Worm (Caenorhabditis elegans) whole organism, L4 larva: ENCODE measurements around the gene vha-7.

ENCODE experiments used
- F10B5.3 ChIP-seq: sonication (generic microtip); optimal IDR thresholded peaks from 2 replicates; lab custom pipeline; 2016; ENCODE audit warnings: mild to moderate bottlenecking, missing genetic modification characterization, missing compliant biosample characterization
- F37D6.2 ChIP-seq: sonication (generic microtip); optimal IDR thresholded peaks from 2 replicates; lab custom pipeline; 2016; ENCODE audit warnings: mild to moderate bottlenecking, missing genetic modification characterization, missing compliant biosample characterization
- T20F7.1 ChIP-seq: fragments of 200-800 bp; sonication (Bioruptor generic); optimal IDR thresholded peaks from 2 replicates; lab custom pipeline; 2018; ENCODE audit warnings: mild to moderate bottlenecking, missing genetic modification characterization, missing compliant biosample characterization
- Y75B8A.6 ChIP-seq: fragments of 200-800 bp; sonication (Bioruptor generic); IDR thresholded peaks from 2 replicates; pipeline ENCODE4 v1.3.6; 2022; ENCODE audit warnings: missing genetic modification reagents, missing genetic modification characterization, missing compliant biosample characterization
- ZK546.5 ChIP-seq, 2 experiments: sonication (generic microtip); optimal IDR thresholded peaks; 2 replicates each; lab custom pipeline; 2017; ENCODE audit warnings: missing biosample characterization in 2 of 2, missing genetic modification characterization in 2 of 2
- aly-2 ChIP-seq: sonication (generic microtip); optimal IDR thresholded peaks from 2 replicates; lab custom pipeline; 2018; ENCODE audit warnings: missing biosample characterization, missing genetic modification characterization
- arid-1 ChIP-seq: fragments of 200-800 bp; sonication (Bioruptor generic); conservative IDR thresholded peaks from 2 replicates; pipeline ENCODE4 v1.3.6; 2022; ENCODE audit warnings: missing genetic modification reagents, missing genetic modification characterization, missing compliant biosample characterization
- ceh-20 ChIP-seq: fragments of 200-800 bp; sonication (Bioruptor generic); IDR thresholded peaks from 2 replicates; pipeline ENCODE4 v1.3.6; 2022; ENCODE audit warnings: missing genetic modification reagents, missing genetic modification characterization, missing compliant biosample characterization
- ceh-62 ChIP-seq: sonication (generic microtip); optimal IDR thresholded peaks from 2 replicates; lab custom pipeline; 2017; ENCODE audit warnings: missing biosample characterization, missing genetic modification characterization
- ceh-82 ChIP-seq: sonication (generic microtip); optimal IDR thresholded peaks from 2 replicates; lab custom pipeline; 2017; ENCODE audit warnings: missing biosample characterization, missing genetic modification characterization
- cey-2 ChIP-seq: sonication (generic microtip); optimal IDR thresholded peaks from 3 replicates; lab custom pipeline; 2017; ENCODE audit warnings: missing genetic modification characterization, mild to moderate bottlenecking, missing compliant biosample characterization, antibody characterized with exemption, borderline replicate concordance; ENCODE audit not compliant: insufficient read depth
- ctbp-1 ChIP-seq: fragments of 200-800 bp; sonication (Bioruptor generic); IDR thresholded peaks from 2 replicates; pipeline ENCODE4 v1.3.6; 2022; ENCODE audit warnings: missing genetic modification reagents, missing genetic modification characterization, missing compliant biosample characterization
- daf-16 ChIP-seq, 3 experiments: sonication (generic microtip); optimal IDR thresholded peaks; 2 replicates each; lab custom pipeline; 2016 to 2017; ENCODE audit warnings: missing genetic modification characterization in 3 of 3, missing genetic modification reagents in 3 of 3, mild to moderate bottlenecking in 2 of 3, missing compliant biosample characterization in 2 of 3, missing biosample characterization in 1 of 3, moderate library complexity in 1 of 3
- daf-19 ChIP-seq: fragments of 200-800 bp; sonication (Bioruptor generic); conservative IDR thresholded peaks from 2 replicates; pipeline ENCODE4 v1.3.6; 2022; ENCODE audit warnings: missing genetic modification characterization, missing compliant biosample characterization
- daf-8 ChIP-seq: fragments of 200-800 bp; sonication (Bioruptor generic); IDR thresholded peaks from 2 replicates; pipeline ENCODE4 v1.3.6; 2022; ENCODE audit warnings: missing genetic modification characterization, missing compliant biosample characterization
- dmd-8 ChIP-seq: fragments of 200-800 bp; sonication (Bioruptor generic); IDR thresholded peaks from 2 replicates; pipeline ENCODE4 v1.3.6; 2022; ENCODE audit warnings: missing genetic modification characterization, missing compliant biosample characterization
- fkh-10 ChIP-seq: fragments of 150-350 bp; optimal IDR thresholded peaks from 2 replicates; lab custom pipeline; 2014; ENCODE audit warnings: missing biosample characterization, missing genetic modification reagents, missing genetic modification characterization
- fos-1 ChIP-seq: fragments of 150-350 bp; optimal IDR thresholded peaks from 2 replicates; lab custom pipeline; 2014; ENCODE audit warnings: missing biosample characterization, missing genetic modification characterization
- gei-8 ChIP-seq: fragments of 200-800 bp; sonication (Bioruptor generic); optimal IDR thresholded peaks from 2 replicates; lab custom pipeline; 2018; ENCODE audit warnings: mild to moderate bottlenecking, missing genetic modification characterization, missing compliant biosample characterization
- lim-7 ChIP-seq: fragments of 200-800 bp; sonication (Bioruptor generic); IDR thresholded peaks from 2 replicates; pipeline ENCODE4 v1.3.6; 2022; ENCODE audit warnings: missing genetic modification characterization, missing compliant biosample characterization
- lin-1 ChIP-seq: fragments of 200-800 bp; sonication (Bioruptor generic); IDR thresholded peaks from 2 replicates; pipeline ENCODE4 v1.3.6; 2022; ENCODE audit warnings: missing genetic modification reagents, missing genetic modification characterization, missing compliant biosample characterization
- lin-13 ChIP-seq: fragments of 150-350 bp; optimal IDR thresholded peaks from 2 replicates; lab custom pipeline; 2014; ENCODE audit warnings: missing biosample characterization, missing genetic modification reagents, missing genetic modification characterization
- lin-15B ChIP-seq: fragments of 150-350 bp; sonication (generic microtip); optimal IDR thresholded peaks from 3 replicates; lab custom pipeline; 2014; ENCODE audit warnings: missing biosample characterization, missing genetic modification characterization
- lin-39 ChIP-seq: fragments of 150-350 bp; optimal IDR thresholded peaks from 2 replicates; lab custom pipeline; 2014; ENCODE audit warnings: missing biosample characterization, missing genetic modification reagents, missing genetic modification characterization
- lir-3 ChIP-seq: sonication (generic microtip); optimal IDR thresholded peaks from 2 replicates; lab custom pipeline; 2016; ENCODE audit warnings: mild to moderate bottlenecking, missing genetic modification characterization, missing compliant biosample characterization
- lsy-2 ChIP-seq, 2 experiments: fragments of 150-350 bp in 1 of 2; sonication (generic microtip) in 1 of 2; optimal IDR thresholded peaks; 2 replicates each; lab custom pipeline; 2014 to 2017; ENCODE audit warnings: missing biosample characterization in 2 of 2, missing genetic modification characterization in 2 of 2
- madf-5 ChIP-seq, 2 experiments: fragments of 200-800 bp; sonication (Bioruptor generic); IDR thresholded peaks; 2 replicates each; pipeline ENCODE4 v1.3.6; 2022; ENCODE audit warnings: missing compliant biosample characterization in 2 of 2, missing genetic modification characterization in 2 of 2
- madf-9 ChIP-seq: fragments of 200-800 bp; sonication (Bioruptor generic); conservative IDR thresholded peaks from 2 replicates; pipeline ENCODE4 v1.3.6; 2022; ENCODE audit warnings: missing genetic modification reagents, missing genetic modification characterization, missing compliant biosample characterization
- mdt-29 ChIP-seq: fragments of 200-800 bp; sonication (Bioruptor generic); IDR thresholded peaks from 2 replicates; pipeline ENCODE4 v1.3.6; 2022; ENCODE audit warnings: missing genetic modification reagents, missing genetic modification characterization, missing compliant biosample characterization
- mep-1 ChIP-seq: fragments of 150-350 bp; sonication (generic microtip); optimal IDR thresholded peaks from 3 replicates; lab custom pipeline; 2014; ENCODE audit warnings: missing biosample characterization, missing genetic modification characterization
- nhr-102 ChIP-seq: sonication (generic microtip); optimal IDR thresholded peaks from 2 replicates; lab custom pipeline; 2016; ENCODE audit warnings: mild to moderate bottlenecking, missing genetic modification characterization, moderate library complexity, missing compliant biosample characterization
- nhr-11 ChIP-seq: fragments of 150-350 bp; optimal IDR thresholded peaks from 2 replicates; lab custom pipeline; 2014; ENCODE audit warnings: missing biosample characterization, missing genetic modification characterization
- nhr-41 ChIP-seq: fragments of 200-800 bp; sonication (Bioruptor generic); IDR thresholded peaks from 2 replicates; pipeline ENCODE4 v1.3.6; 2022; ENCODE audit warnings: missing genetic modification reagents, missing genetic modification characterization, missing compliant biosample characterization
- nhr-77 ChIP-seq: fragments of 150-350 bp; optimal IDR thresholded peaks from 2 replicates; lab custom pipeline; 2014; ENCODE audit warnings: missing biosample characterization, missing genetic modification characterization
- pha-4 ChIP-seq, 2 experiments: fragments of 150-350 bp in 1 of 2; fragments of 200-800 bp in 1 of 2; sonication (Bioruptor generic) in 1 of 2; IDR thresholded peaks in 1 of 2; optimal IDR thresholded peaks in 1 of 2; 2 replicates each; pipeline versions ENCODE4 v1.3.6 to Lab custom; 2014 to 2022; ENCODE audit warnings: missing genetic modification characterization in 2 of 2, missing genetic modification reagents in 2 of 2, missing biosample characterization in 1 of 2, missing compliant biosample characterization in 1 of 2
- php-3 ChIP-seq: fragments of 200-800 bp; sonication (Bioruptor generic); IDR thresholded peaks from 2 replicates; pipeline ENCODE4 v1.3.6; 2022; ENCODE audit warnings: missing genetic modification reagents, missing genetic modification characterization, missing compliant biosample characterization
- pqm-1 ChIP-seq: sonication (generic microtip); optimal IDR thresholded peaks from 2 replicates; lab custom pipeline; 2017; ENCODE audit warnings: missing biosample characterization, missing genetic modification characterization
- set-16 ChIP-seq: fragments of 200-800 bp; sonication (Bioruptor generic); IDR thresholded peaks from 2 replicates; pipeline ENCODE4 v1.3.6; 2022; ENCODE audit warnings: missing genetic modification reagents, missing genetic modification characterization, missing compliant biosample characterization
- skn-1 ChIP-seq: fragments of 150-350 bp; optimal IDR thresholded peaks from 2 replicates; lab custom pipeline; 2014; ENCODE audit warnings: missing biosample characterization, missing genetic modification characterization
- spr-1 ChIP-seq: sonication (generic microtip); optimal IDR thresholded peaks from 2 replicates; lab custom pipeline; 2016; ENCODE audit warnings: mild to moderate bottlenecking, missing genetic modification characterization, missing compliant biosample characterization
- spr-3 ChIP-seq: fragments of 200-800 bp; sonication (Bioruptor generic); optimal IDR thresholded peaks from 2 replicates; lab custom pipeline; 2018; ENCODE audit warnings: mild to moderate bottlenecking, missing genetic modification characterization, missing compliant biosample characterization
- unc-130 ChIP-seq: sonication (generic microtip); optimal IDR thresholded peaks from 2 replicates; lab custom pipeline; 2016; ENCODE audit warnings: missing genetic modification reagents, missing genetic modification characterization, missing compliant biosample characterization
- unc-39 ChIP-seq: sonication (generic microtip); optimal IDR thresholded peaks from 2 replicates; lab custom pipeline; 2017; ENCODE audit warnings: missing biosample characterization, missing genetic modification characterization
- unc-62 ChIP-seq, 3 experiments: fragments of 150-350 bp in 1 of 3; sonication (generic microtip); optimal IDR thresholded peaks in 2 of 3; peaks in 1 of 3; 1 replicate in 1 of 3; 2 replicates in 2 of 3; lab custom pipeline; 2014 to 2017; ENCODE audit warnings: missing biosample characterization in 3 of 3, missing genetic modification characterization in 3 of 3, missing genetic modification reagents in 3 of 3, missing genotype in 1 of 3
- zip-11 ChIP-seq: fragments of 200-800 bp; sonication (Bioruptor generic); IDR thresholded peaks from 2 replicates; pipeline ENCODE4 v1.3.6; 2022; ENCODE audit warnings: missing genetic modification characterization, missing compliant biosample characterization
- ztf-11 ChIP-seq: fragments of 150-350 bp; optimal IDR thresholded peaks from 2 replicates; lab custom pipeline; 2014; ENCODE audit warnings: missing biosample characterization, missing genetic modification characterization

The vha-7 gene

ce11 chrIV:12688370-12688769, 48.1 kb downstream of the vha-7 start, which contains the start of gene T23B5.3:
T23B5.3 (plus strand) TSS chrIV:12688670.
- TF ChIP-seq lin-15B (tag; lab: Kevin White, UChicago) (no peak), daf-16 (GFP tag; optimal IDR thresholded peaks at IDR 0.05; lab: Kevin White, UChicago) (no peak), daf-16 (tag; optimal IDR thresholded peaks at IDR 0.05; lab: Kevin White, UChicago) (peak; percentile 46)
- TF ChIP-seq, all 104 proteins: peak for 1

- TF ChIP-seq ctbp-1 (GFP tag; lab: Robert Waterston, UW) = no peak
Observed at ce11 chrIV:12689292-12689691, 49.0 kb downstream of the vha-7 start.

- TF ChIP-seq aly-2 (tag; lab: Kevin White, UChicago) (no peak), nhr-41 (peak; percentile 99), spr-1 (tag; lab: Kevin White, UChicago) (no peak), set-16 (GFP tag; lab: Robert Waterston, UW) (no peak), lin-13 (GFP tag; lab: Kevin White, UChicago) (no peak), daf-16 (GFP tag; optimal IDR thresholded peaks at IDR 0.05; lab: Kevin White, UChicago) (peak in 1 of 2 experiments; percentile 57), daf-16 (tag; optimal IDR thresholded peaks at IDR 0.05; lab: Kevin White, UChicago) (peak; percentile 73), lim-7 (no peak), fkh-10 (GFP tag; lab: Kevin White, UChicago) (no peak), madf-5 (GFP tag; IDR thresholded peaks at IDR 0.05; lab: Robert Waterston, UW) (no peak), lin-1 (GFP tag; lab: Robert Waterston, UW) (peak; percentile 81), mep-1 (tag; lab: Kevin White, UChicago) (no peak), arid-1 (GFP tag; lab: Robert Waterston, UW) (no peak), T20F7.1 (GFP tag; lab: Kevin White, UChicago) (peak; percentile 78), daf-8 (GFP tag; lab: Robert Waterston, UW) (no peak), ceh-82 (no peak), unc-62 (GFP tag; optimal IDR thresholded peaks at IDR 0.05 in 1 of 2; lab: Kevin White, UChicago) (peak in 1 of 2 experiments; percentile 5), unc-62 (tag; optimal IDR thresholded peaks at IDR 0.05; lab: Kevin White, UChicago) (no peak), nhr-11 (tag; lab: Kevin White, UChicago) (no peak), cey-2 (tag; lab: Kevin White, UChicago) (no peak), mdt-29 (GFP tag; lab: Robert Waterston, UW) (no peak), Y75B8A.6 (GFP tag; lab: Robert Waterston, UW) (no peak), skn-1 (tag; lab: Kevin White, UChicago) (no peak), php-3 (GFP tag; lab: Robert Waterston, UW) (peak; percentile 90), zip-11 (GFP tag; lab: Robert Waterston, UW) (no peak), ZK546.5 (tag; optimal IDR thresholded peaks at IDR 0.05; lab: Kevin White, UChicago) (no peak), F10B5.3 (tag; lab: Kevin White, UChicago) (no peak), dmd-8 (no peak), lir-3 (tag; lab: Kevin White, UChicago) (no peak), ztf-11 (tag; lab: Kevin White, UChicago) (no peak), pha-4 (GFP tag; IDR thresholded peaks at IDR 0.05; lab: Robert Waterston, UW) (no peak), pha-4 (tag; optimal IDR thresholded peaks at IDR 0.05; lab: Kevin White, UChicago) (no peak), pqm-1 (peak; percentile 95), lin-39 (tag; lab: Kevin White, UChicago) (no peak), spr-3 (no peak), fos-1 (tag; lab: Kevin White, UChicago) (no peak), lsy-2 (tag; optimal IDR thresholded peaks at IDR 0.05; lab: Kevin White, UChicago) (peak in 1 of 2 experiments; percentile 29), unc-130 (GFP tag; lab: Kevin White, UChicago) (no peak), daf-19 (GFP tag; lab: Robert Waterston, UW) (no peak), gei-8 (GFP tag; lab: Kevin White, UChicago) (no peak), nhr-102 (tag; lab: Kevin White, UChicago) (peak; percentile 76), unc-39 (no peak), madf-9 (GFP tag; lab: Robert Waterston, UW) (no peak), nhr-77 (peak; percentile 61), ceh-62 (tag; lab: Kevin White, UChicago) (no peak), ceh-20 (GFP tag; lab: Robert Waterston, UW) (0 out of 2 replicates have a peak, but pooled peaks have one; percentile 19), F37D6.2 (tag; lab: Kevin White, UChicago) (no peak)
Observed at ce11 chrIV:12689709-12690142, 49.5 kb downstream of the vha-7 start.
